Worm (Caenorhabditis elegans) whole organism, midembryonic: ENCODE measurements around the gene F49H6.12.

Experiments
- T22C8.4 ChIP-seq: fragments of 200-800 bp; sonication (Bioruptor generic); IDR thresholded peaks from 2 replicates; pipeline ENCODE4 v1.3.6; 2022; ENCODE audit warnings: missing genetic modification characterization, missing compliant biosample characterization
- cog-1 ChIP-seq: sonication (generic microtip); optimal IDR thresholded peaks from 2 replicates; lab custom pipeline; 2016; ENCODE audit warnings: missing genetic modification characterization, missing compliant biosample characterization
- flt-1 ChIP-seq: fragments of 200-800 bp; sonication (Bioruptor generic); IDR thresholded peaks from 2 replicates; pipeline ENCODE4 v1.3.6; 2022; ENCODE audit warnings: missing genetic modification characterization, missing compliant biosample characterization
- klf-2 ChIP-seq: fragments of 200-800 bp; sonication (Bioruptor generic); conservative IDR thresholded peaks from 2 replicates; pipeline ENCODE4 v1.3.6; 2022; ENCODE audit warnings: missing genetic modification reagents, missing genetic modification characterization, missing compliant biosample characterization
- med-1 ChIP-seq: sonication (generic microtip); optimal IDR thresholded peaks from 2 replicates; lab custom pipeline; 2017; ENCODE audit warnings: missing genetic modification characterization, mild to moderate bottlenecking, missing compliant biosample characterization, antibody characterized with exemption, missing genetic modification reagents; ENCODE audit not compliant: insufficient read depth
- ref-1 ChIP-seq: fragments of 200-800 bp; sonication (Bioruptor generic); conservative IDR thresholded peaks from 2 replicates; pipeline ENCODE4 v1.3.6; 2022; ENCODE audit warnings: missing genetic modification reagents, missing genetic modification characterization, missing compliant biosample characterization
- tab-1 ChIP-seq: fragments of 200-800 bp; sonication (Bioruptor generic); IDR thresholded peaks from 2 replicates; pipeline ENCODE4 v1.3.6; 2022; ENCODE audit warnings: missing genetic modification characterization, missing compliant biosample characterization
- ztf-23 ChIP-seq: fragments of 200-800 bp; sonication (Bioruptor generic); IDR thresholded peaks from 2 replicates; pipeline ENCODE4 v1.3.6; 2022; ENCODE audit warnings: missing genetic modification reagents, missing genetic modification characterization, missing compliant biosample characterization
- ztf-29 ChIP-seq: fragments of 200-800 bp; sonication (Bioruptor generic); IDR thresholded peaks from 2 replicates; pipeline ENCODE4 v1.3.6; 2022; ENCODE audit warnings: missing genetic modification reagents, missing genetic modification characterization, missing compliant biosample characterization

The F49H6.12 gene

ce11 chrV:17021361-17021760, at the start of gene F49H6.12:
Gene F49H6.12, minus strand, starts transcription at chrV:17021461.
- no peak for TF ChIP-seq ztf-29 (GFP tag; lab: Robert Waterston, UW)
- TF ChIP-seq klf-2 (GFP tag; lab: Robert Waterston, UW): no peak

- TF ChIP-seq ztf-23 (GFP tag; lab: Robert Waterston, UW) (no peak), klf-2 (GFP tag; lab: Robert Waterston, UW) (no peak), ztf-29 (GFP tag; lab: Robert Waterston, UW) (no peak), tab-1 (no peak), med-1 (GFP tag; lab: Kevin White, UChicago) (no peak), cog-1 (tag; lab: Kevin White, UChicago) (no peak), T22C8.4 (GFP tag; lab: Robert Waterston, UW) (no peak), flt-1 (GFP tag; lab: Robert Waterston, UW) (no peak)
Measured at ce11 chrV:17068839-17069238, 47.6 kb upstream of the F49H6.12 start, which contains the start of gene T05E12.8. Gene T05E12.8, plus strand, starts transcription at chrV:17069139.

- TF ChIP-seq flt-1 (GFP tag; lab: Robert Waterston, UW): no peak
- no peak for TF ChIP-seq T22C8.4 (GFP tag; lab: Robert Waterston, UW)
- no peak for TF ChIP-seq ref-1 (GFP tag; lab: Robert Waterston, UW)
- TF ChIP-seq cog-1 (tag; lab: Kevin White, UChicago): no peak
- no peak for TF ChIP-seq tab-1
- TF ChIP-seq klf-2 (GFP tag; lab: Robert Waterston, UW): no peak
- no peak for TF ChIP-seq ztf-29 (GFP tag; lab: Robert Waterston, UW)
- no peak for TF ChIP-seq ztf-23 (GFP tag; lab: Robert Waterston, UW)
- no peak for TF ChIP-seq med-1 (GFP tag; lab: Kevin White, UChicago)
Measured at ce11 chrV:17066634-17067033, 45.4 kb upstream of the F49H6.12 start.

ce11 chrV:17064676-17065075, 43.4 kb upstream of the F49H6.12 start, which contains the start of gene srh-255:
Gene srh-255, plus strand, starts transcription at chrV:17064976.
- no peak for TF ChIP-seq flt-1 (GFP tag; lab: Robert Waterston, UW)
- no peak for TF ChIP-seq cog-1 (tag; lab: Kevin White, UChicago)
- TF ChIP-seq ref-1 (GFP tag; lab: Robert Waterston, UW): no peak
- no peak for TF ChIP-seq ztf-23 (GFP tag; lab: Robert Waterston, UW)
- TF ChIP-seq tab-1: no peak
- no peak for TF ChIP-seq T22C8.4 (GFP tag; lab: Robert Waterston, UW)
- TF ChIP-seq med-1 (GFP tag; lab: Kevin White, UChicago): no peak
- no peak for TF ChIP-seq klf-2 (GFP tag; lab: Robert Waterston, UW)
- TF ChIP-seq ztf-29 (GFP tag; lab: Robert Waterston, UW): no peak

- no peak for TF ChIP-seq flt-1 (GFP tag; lab: Robert Waterston, UW)
- TF ChIP-seq klf-2 (GFP tag; lab: Robert Waterston, UW): no peak
- no peak for TF ChIP-seq T22C8.4 (GFP tag; lab: Robert Waterston, UW)
- TF ChIP-seq tab-1: no peak
- no peak for TF ChIP-seq med-1 (GFP tag; lab: Kevin White, UChicago)
- no peak for TF ChIP-seq ztf-29 (GFP tag; lab: Robert Waterston, UW)
- no peak for TF ChIP-seq ref-1 (GFP tag; lab: Robert Waterston, UW)
- TF ChIP-seq cog-1 (tag; lab: Kevin White, UChicago): no peak
- TF ChIP-seq ztf-23 (GFP tag; lab: Robert Waterston, UW): no peak
Measured at ce11 chrV:17061585-17061984, 40.3 kb upstream of the F49H6.12 start, which contains the start of gene F28B1.9. Gene F28B1.9, plus strand, starts transcription at chrV:17061885.

ce11 chrV:17059987-17060386, 38.7 kb upstream of the F49H6.12 start, which contains the start of gene sri-66:
Gene sri-66, plus strand, starts transcription at chrV:17060287.
- TF ChIP-seq ztf-29 (GFP tag; lab: Robert Waterston, UW): no peak
- TF ChIP-seq T22C8.4 (GFP tag; lab: Robert Waterston, UW): no peak
- no peak for TF ChIP-seq cog-1 (tag; lab: Kevin White, UChicago)
- no peak for TF ChIP-seq med-1 (GFP tag; lab: Kevin White, UChicago)
- no peak for TF ChIP-seq tab-1
- no peak for TF ChIP-seq flt-1 (GFP tag; lab: Robert Waterston, UW)
- no peak for TF ChIP-seq klf-2 (GFP tag; lab: Robert Waterston, UW)
- TF ChIP-seq ztf-23 (GFP tag; lab: Robert Waterston, UW): no peak
- TF ChIP-seq ref-1 (GFP tag; lab: Robert Waterston, UW): no peak

- TF ChIP-seq ref-1 (GFP tag; lab: Robert Waterston, UW) (no peak), med-1 (GFP tag; lab: Kevin White, UChicago) (no peak), T22C8.4 (GFP tag; lab: Robert Waterston, UW) (no peak), ztf-23 (GFP tag; lab: Robert Waterston, UW) (no peak), tab-1 (no peak), klf-2 (GFP tag; lab: Robert Waterston, UW) (no peak), ztf-29 (GFP tag; lab: Robert Waterston, UW) (no peak), cog-1 (tag; lab: Kevin White, UChicago) (no peak), flt-1 (GFP tag; lab: Robert Waterston, UW) (no peak)
Measured at ce11 chrV:17044500-17044899, 23.2 kb upstream of the F49H6.12 start, which contains the start of gene F28B1.2. Gene F28B1.2, plus strand, starts transcription at chrV:17044800.

ce11 chrV:17042263-17042662, 21.0 kb upstream of the F49H6.12 start, which contains the start of gene hpo-33:
Gene hpo-33, plus strand, starts transcription at chrV:17042563.
- TF ChIP-seq ztf-29 (GFP tag; lab: Robert Waterston, UW) (no peak), T22C8.4 (GFP tag; lab: Robert Waterston, UW) (no peak)

- TF ChIP-seq flt-1 (GFP tag; lab: Robert Waterston, UW) (no peak), tab-1 (no peak), ztf-23 (GFP tag; lab: Robert Waterston, UW) (no peak), med-1 (GFP tag; lab: Kevin White, UChicago) (no peak), T22C8.4 (GFP tag; lab: Robert Waterston, UW) (no peak)
Measured at ce11 chrV:17035850-17036249, 14.6 kb upstream of the F49H6.12 start, which contains the start of gene srz-94. Gene srz-94, minus strand, starts transcription at chrV:17035950.
